Worm (Caenorhabditis elegans): Measurements from ENCODE around the gene C42D8.1.

- no peak for TF ChIP-seq ama-1 (optimal IDR thresholded peaks at IDR 0.05)
- no peak for TF ChIP-seq ceh-36 (tag; optimal IDR thresholded peaks at IDR 0.05)
- TF ChIP-seq tbx-11 (GFP tag; IDR thresholded peaks at IDR 0.05): no peak
- no peak for TF ChIP-seq scrt-1 (GFP tag; IDR thresholded peaks at IDR 0.05)
- no peak for TF ChIP-seq flt-1 (GFP tag; IDR thresholded peaks at IDR 0.05)
- TF ChIP-seq F13C5.2 (tag; optimal IDR thresholded peaks at IDR 0.05): no peak
- no peak for TF ChIP-seq tbx-37 (GFP tag; conservative IDR thresholded peaks at IDR 0.05)
Measured at ce11 chrX:5079297-5079696, 30.0 kb upstream of the C42D8.1 start.
